Fruit fly (Drosophila melanogaster) whole organism: Measurements from ENCODE around the gene Jon99Fi.

Experiments
- Dll ChIP-seq: fragments of >200 bp; optimal IDR thresholded peaks from 2 replicates; lab custom pipeline; 2017
- EcR ChIP-seq, 2 experiments: fragments of >200 bp; optimal IDR thresholded peaks; 2 replicates each; lab custom pipeline; 2017; ENCODE audit warnings: missing biosample characterization in 2 of 2, missing genetic modification characterization in 2 of 2, missing genetic modification reagents in 2 of 2
- pan ChIP-seq: fragments of >200 bp; optimal IDR thresholded peaks from 2 replicates; lab custom pipeline; 2017
- psq ChIP-seq: fragments of >200 bp; optimal IDR thresholded peaks from 2 replicates; lab custom pipeline; 2017
- usp ChIP-seq: fragments of >200 bp; optimal IDR thresholded peaks from 2 replicates; lab custom pipeline; 2017; ENCODE audit warnings: missing biosample characterization, missing genetic modification characterization, mixed read lengths

DNA sequence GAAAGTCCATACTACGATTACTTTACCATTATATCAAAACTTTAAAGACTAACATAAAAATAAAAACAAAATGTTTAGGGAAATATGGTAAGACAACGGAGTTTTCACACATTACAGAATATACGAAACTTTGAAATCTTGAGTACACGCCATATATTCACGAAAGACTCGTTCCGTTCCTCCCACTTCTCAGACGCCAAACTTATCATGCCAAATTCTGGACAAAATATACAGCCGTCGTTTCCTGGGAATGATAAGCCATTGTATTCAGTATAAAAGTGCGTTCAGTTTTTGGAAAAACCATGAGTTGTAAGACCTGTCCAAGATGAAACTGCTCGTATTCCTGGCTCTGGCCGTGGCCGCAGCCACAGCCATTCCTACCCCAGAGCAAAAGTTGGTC, at the start of gene Jon99Fi:
- TF ChIP-seq pan (no peak), psq (lab: Kevin White, UChicago) (no peak), usp (no peak), EcR (GFP tag; optimal IDR thresholded peaks at IDR 0.05; lab: Kevin White, UChicago) (no peak), Dll (lab: Kevin White, UChicago) (no peak)
